Fruit fly (Drosophila melanogaster) Kc167 (cell line): Measurements from ENCODE around the gene CG15695.

Experiments
- Myc ChIP-seq: fragments of >200 bp; optimal IDR thresholded peaks from 2 replicates; lab custom pipeline; 2017; ENCODE audit warnings: missing external identifiers
- Sin3A ChIP-seq: fragments of >200 bp; optimal IDR thresholded peaks from 2 replicates; lab custom pipeline; 2018; ENCODE audit warnings: missing external identifiers
- h ChIP-seq: fragments of >200 bp; optimal IDR thresholded peaks from 3 replicates; lab custom pipeline; 2018; ENCODE audit warnings: missing external identifiers
- psq ChIP-seq: fragments of >200 bp; optimal IDR thresholded peaks from 2 replicates; lab custom pipeline; 2017; ENCODE audit warnings: missing external identifiers

DNA sequence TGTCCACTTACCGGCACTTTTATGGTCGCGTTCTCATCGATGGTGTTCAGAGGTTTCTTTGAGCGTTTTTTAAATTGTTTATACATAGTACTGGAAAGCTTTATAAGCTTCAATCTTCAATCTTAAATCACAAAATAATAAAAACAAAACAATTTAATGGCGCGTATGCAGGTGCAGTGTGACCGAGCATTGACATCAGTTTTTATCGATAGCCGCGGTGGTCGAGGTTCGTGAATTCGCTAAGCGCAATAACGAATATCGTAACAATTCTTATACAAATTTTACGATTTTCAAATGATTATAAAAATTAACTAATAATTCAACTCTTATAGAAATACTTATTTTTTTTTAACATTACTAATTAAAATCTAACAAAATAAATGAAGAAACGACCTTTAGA is 25.9 kb upstream of the CG15695 start, which contains the start of gene Fancd2:
- TF ChIP-seq Sin3A (lab: Kevin White, UChicago), result no peak
- no peak for TF ChIP-seq Myc
- no peak for TF ChIP-seq h
- no peak for TF ChIP-seq psq (lab: Kevin White, UChicago)
